Worm (Caenorhabditis elegans): ENCODE results near the gene vem-1.

ce11 chrX:8082703-8083102, 5.7 kb downstream of the vem-1 start:
- TF ChIP-seq unc-130 (tag; optimal IDR thresholded peaks at IDR 0.05): no peak
- no peak for TF ChIP-seq egl-13 (tag; optimal IDR thresholded peaks at IDR 0.05)
- no peak for TF ChIP-seq ama-1 (optimal IDR thresholded peaks at IDR 0.05)
- no peak for TF ChIP-seq vab-15 (tag; optimal IDR thresholded peaks at IDR 0.05)
- TF ChIP-seq lir-3 (tag; optimal IDR thresholded peaks at IDR 0.05; ENCODE audit: poor library complexity): no peak
- TF ChIP-seq egl-27 (tag; optimal IDR thresholded peaks at IDR 0.05): no peak
- TF ChIP-seq skn-1 (tag; optimal IDR thresholded peaks at IDR 0.05): no peak
- TF ChIP-seq lin-13 (GFP tag; optimal IDR thresholded peaks at IDR 0.05): no peak
- TF ChIP-seq snpc-4 (tag; optimal IDR thresholded peaks at IDR 0.05): no peak
- no peak for TF ChIP-seq lsy-2 (tag; optimal IDR thresholded peaks at IDR 0.05)
- TF ChIP-seq lin-14 (GFP tag; optimal IDR thresholded peaks at IDR 0.05): no peak
- no peak for TF ChIP-seq nhr-12 (tag; optimal IDR thresholded peaks at IDR 0.05)

Measured in whole organism, L1 larva.